Worm (Caenorhabditis elegans) whole organism, late embryonic: ENCODE results near the gene K08E7.6.

Experiments
- K02D7.2 ChIP-seq: sonication (generic microtip); optimal IDR thresholded peaks from 2 replicates; lab custom pipeline; 2017; ENCODE audit warnings: mild to moderate bottlenecking, missing genetic modification characterization, missing compliant biosample characterization
- Y22D7AL.16 ChIP-seq: sonication (generic microtip); optimal IDR thresholded peaks from 2 replicates; lab custom pipeline; 2016; ENCODE audit warnings: missing genetic modification characterization, missing compliant biosample characterization
- ceh-48 ChIP-seq: sonication (generic microtip); optimal IDR thresholded peaks from 2 replicates; lab custom pipeline; 2016; ENCODE audit warnings: missing genetic modification characterization, inconsistent platforms, missing compliant biosample characterization
- dmd-4 ChIP-seq: sonication (generic microtip); optimal IDR thresholded peaks from 2 replicates; lab custom pipeline; 2016; ENCODE audit warnings: borderline replicate concordance, missing genetic modification characterization, missing compliant biosample characterization
- pha-4 ChIP-seq: fragments of 150-350 bp; optimal IDR thresholded peaks from 2 replicates; lab custom pipeline; 2018; ENCODE audit warnings: missing biosample characterization, missing genetic modification reagents, missing genetic modification characterization
- rnt-1 ChIP-seq: sonication (generic microtip); optimal IDR thresholded peaks from 2 replicates; lab custom pipeline; 2016; ENCODE audit warnings: missing genetic modification characterization, missing compliant biosample characterization
- sox-2 ChIP-seq: fragments of 200-800 bp; sonication (Bioruptor generic); IDR thresholded peaks from 2 replicates; pipeline ENCODE4 v1.3.6; 2022; ENCODE audit warnings: missing genetic modification reagents, missing genetic modification characterization, missing compliant biosample characterization

DNA sequence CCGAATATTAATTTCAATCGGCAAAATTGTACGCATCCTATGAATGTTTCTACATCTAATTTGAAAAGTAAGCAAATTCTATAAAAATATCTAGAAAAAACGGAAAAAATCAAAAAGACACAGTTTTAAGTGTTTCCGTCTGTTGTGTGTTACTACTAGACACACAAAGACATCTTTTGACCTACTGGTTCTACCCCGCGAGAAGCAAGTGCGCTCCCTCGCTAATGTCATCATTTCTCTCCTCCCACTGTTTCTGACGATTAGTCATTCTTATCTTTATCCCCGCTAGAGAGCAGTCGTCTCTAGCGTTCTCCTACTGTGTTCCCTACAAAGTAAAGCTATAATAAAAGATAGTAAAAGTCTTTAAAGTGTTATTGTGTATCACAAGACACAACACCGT, 37.0 kb upstream of the K08E7.6 start:
- TF ChIP-seq dmd-4 (tag; lab: Kevin White, UChicago) (no peak), pha-4 (tag; lab: Kevin White, UChicago) (no peak), Y22D7AL.16 (tag; lab: Kevin White, UChicago) (no peak), rnt-1 (no peak), ceh-48 (tag; lab: Kevin White, UChicago) (no peak), K02D7.2 (no peak), sox-2 (no peak)
